Worm (Caenorhabditis elegans): ENCODE results near the gene Y57G11C.5.

The Y57G11C.5 gene

DNA sequence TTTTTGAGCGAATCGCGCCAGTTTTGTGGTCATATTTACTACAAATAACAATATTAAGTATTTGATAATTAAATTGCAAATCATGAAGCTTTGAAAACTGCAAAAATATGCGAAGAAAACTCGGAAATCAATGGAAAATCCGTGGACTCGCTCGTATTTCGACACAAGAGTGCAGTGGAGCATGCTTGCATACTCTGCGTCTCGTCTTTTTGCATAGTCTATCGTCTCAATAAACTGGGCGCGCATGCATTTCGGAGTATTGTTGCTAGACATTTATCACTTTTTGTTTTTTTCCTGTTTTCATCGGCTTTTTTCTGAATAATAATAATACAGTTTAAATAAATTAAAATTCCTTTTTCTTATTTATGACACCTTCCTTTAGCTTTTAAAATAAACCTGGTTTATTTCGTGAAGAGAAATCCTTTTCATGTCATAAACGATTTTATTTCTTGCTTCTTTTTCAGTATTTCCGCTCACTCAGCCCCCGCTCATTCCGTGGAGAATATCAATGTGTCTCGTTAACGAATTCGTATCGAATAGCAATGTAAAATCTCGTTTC, 2.5 kb upstream of the Y57G11C.5 start, which contains the start of the genes mrps-7 and Y57G11C.3:
TSS of gene mrps-7 (minus strand) at position 38 of the 559 bp plus-strand sequence.
TSS of gene Y57G11C.3 (plus strand) at position 509 of the 559 bp plus-strand sequence.
- TF ChIP-seq rnt-1 (tag; optimal IDR thresholded peaks at IDR 0.05) (peak; percentile 95), lsy-2 (tag; optimal IDR thresholded peaks at IDR 0.05) (peak; percentile 95 to 96), pag-3 (tag; optimal IDR thresholded peaks at IDR 0.05; ENCODE audit: borderline replicate concordance, insufficient read depth) (no peak), mep-1 (tag; optimal IDR thresholded peaks at IDR 0.05) (peak; percentile 90), ceh-82 (tag; optimal IDR thresholded peaks at IDR 0.05) (peak; percentile 95 to 98 (median 98)), irx-1 (tag; optimal IDR thresholded peaks at IDR 0.05) (peak; percentile 89), C04F5.9 (tag; optimal IDR thresholded peaks at IDR 0.05) (peak; percentile 76), nhr-71 (tag; optimal IDR thresholded peaks at IDR 0.05) (peak; percentile 97), efl-1 (optimal IDR thresholded peaks at IDR 0.05) (peak; percentile 91 to 95), efl-1 (GFP tag; optimal IDR thresholded peaks at IDR 0.05 in 1 of 2) (peak; percentile 84 to 99), zip-4 (GFP tag; optimal IDR thresholded peaks at IDR 0.05) (peak; percentile 92), nhr-76 (tag; optimal IDR thresholded peaks at IDR 0.05) (no peak), lin-35 (GFP tag; optimal IDR thresholded peaks at IDR 0.05) (peak; percentile 89 to 94), egl-13 (tag; optimal IDR thresholded peaks at IDR 0.05) (peak; percentile 83), isw-1 (GFP tag; IDR thresholded peaks at IDR 0.05) (peak; percentile 96), fkh-10 (GFP tag; optimal IDR thresholded peaks at IDR 0.05) (peak; percentile 88), lir-3 (tag; optimal IDR thresholded peaks at IDR 0.05; ENCODE audit: poor library complexity) (peak; percentile 71), pqm-1 (tag; optimal IDR thresholded peaks at IDR 0.05) (peak; percentile 13), C34B4.2 (tag; optimal IDR thresholded peaks at IDR 0.05) (peak; percentile 54), grh-1 (GFP tag; IDR thresholded peaks at IDR 0.05) (peak; percentile 88), dpl-1 (GFP tag; optimal IDR thresholded peaks at IDR 0.05) (peak; percentile 81 to 86 (median 86)), hpl-2 (GFP tag; optimal IDR thresholded peaks at IDR 0.05) (peak; percentile 94), unc-30 (tag; optimal IDR thresholded peaks at IDR 0.05) (no peak), fos-1 (tag; optimal IDR thresholded peaks at IDR 0.05) (peak; percentile 92), fkh-4 (tag; optimal IDR thresholded peaks at IDR 0.05; ENCODE audit: borderline replicate concordance) (peak; percentile 57), xbp-1 (tag; optimal IDR thresholded peaks at IDR 0.05) (peak; percentile 94), ztf-11 (tag; optimal IDR thresholded peaks at IDR 0.05) (peak in 1 of 2 experiments; percentile 72), blmp-1 (tag; optimal IDR thresholded peaks at IDR 0.05) (peak; percentile 71), nhr-237 (tag; optimal IDR thresholded peaks at IDR 0.05) (peak; percentile 91), elt-3 (tag; optimal IDR thresholded peaks at IDR 0.05) (peak in 3 of 6 experiments; percentile 42 to 93 (median 91)), ces-1 (GFP tag; optimal IDR thresholded peaks at IDR 0.05) (no peak), nhr-11 (tag; optimal IDR thresholded peaks at IDR 0.05) (peak; percentile 77), tbx-2 (tag; optimal IDR thresholded peaks at IDR 0.05) (peak; percentile 95), unc-62 (GFP tag; optimal IDR thresholded peaks at IDR 0.05) (no peak), unc-86 (tag; optimal IDR thresholded peaks at IDR 0.05) (peak; percentile 93), sptf-1 (tag; optimal IDR thresholded peaks at IDR 0.05) (no peak), lin-14 (GFP tag; optimal IDR thresholded peaks at IDR 0.05) (peak; percentile 96), tlp-1 (tag; optimal IDR thresholded peaks at IDR 0.05) (no peak), aha-1 (tag; optimal IDR thresholded peaks at IDR 0.05) (peak; percentile 71), alr-1 (tag; optimal IDR thresholded peaks at IDR 0.05; ENCODE audit: borderline replicate concordance) (no peak), nhr-47 (tag; optimal IDR thresholded peaks at IDR 0.05) (peak; percentile 97), ama-1 (optimal IDR thresholded peaks at IDR 0.05) (peak; percentile 84), lin-13 (GFP tag; optimal IDR thresholded peaks at IDR 0.05) (peak; percentile 95), C16A3.4 (tag; optimal IDR thresholded peaks at IDR 0.05) (peak; percentile 97), elt-2 (tag; optimal IDR thresholded peaks at IDR 0.05) (peak; percentile 65), mdl-1 (tag; optimal IDR thresholded peaks at IDR 0.05) (peak in 1 of 2 experiments; percentile 93), nhr-84 (tag; optimal IDR thresholded peaks at IDR 0.05) (no peak), zag-1 (tag; optimal IDR thresholded peaks at IDR 0.05) (peak; percentile 57), unc-98 (GFP tag; IDR thresholded peaks at IDR 0.05) (no peak), aly-2 (tag; optimal IDR thresholded peaks at IDR 0.05) (peak; percentile 94), ceh-8 (GFP tag; optimal IDR thresholded peaks at IDR 0.05) (peak; percentile 88), ztf-4 (tag; optimal IDR thresholded peaks at IDR 0.05) (peak; percentile 70)
